Fruit fly (Drosophila melanogaster): ENCODE results near the gene hep.

hep gene

dm6 chrX:13087333-13087828 lies 2.9 kb downstream of the hep start (continued):
- TF ChIP-seq caup (GFP tag; optimal IDR thresholded peaks at IDR 0.05; ENCODE audit: severe bottlenecking) = peak; percentile 12
- peak; percentile 10 for TF ChIP-seq sd (tag; optimal IDR thresholded peaks at IDR 0.05)
- TF ChIP-seq chif (GFP tag; optimal IDR thresholded peaks at IDR 0.05) = no peak
- no peak for TF ChIP-seq Myb (GFP tag; optimal IDR thresholded peaks at IDR 0.05)
- 0 out of 2 replicates have a peak, but pooled peaks have one; percentile 31 for TF ChIP-seq rib (GFP tag; IDR thresholded peaks at IDR 0.05)
- peak; percentile 55 for TF ChIP-seq exex (tag; optimal IDR thresholded peaks at IDR 0.05)
- TF ChIP-seq CG15514 (GFP tag; optimal IDR thresholded peaks at IDR 0.05) = peak; percentile 29
- TF ChIP-seq Hand (GFP tag; optimal IDR thresholded peaks at IDR 0.05) = no peak
- no peak for TF ChIP-seq trem (tag; optimal IDR thresholded peaks at IDR 0.05)
- no peak for TF ChIP-seq ftz-f1 (GFP tag; optimal IDR thresholded peaks at IDR 0.05)
- TF ChIP-seq Med (GFP tag) = peak; percentile 76
- no peak for TF ChIP-seq zen2 (GFP tag; IDR thresholded peaks at IDR 0.05; ENCODE audit: partially characterized antibody)
- TF ChIP-seq gcm (GFP tag; optimal IDR thresholded peaks at IDR 0.05) = no peak
- TF ChIP-seq CG16779 (GFP tag; IDR thresholded peaks at IDR 0.05) = no peak
- no peak for TF ChIP-seq mld (GFP tag; IDR thresholded peaks at IDR 0.05; ENCODE audit: partially characterized antibody)
- no peak for TF ChIP-seq CG3995 (GFP tag; optimal IDR thresholded peaks at IDR 0.05)
- TF ChIP-seq dan (GFP tag; IDR thresholded peaks at IDR 0.05) = no peak
- no peak for TF ChIP-seq Opbp (GFP tag; IDR thresholded peaks at IDR 0.05; ENCODE audit: partially characterized antibody)
- no peak for TF ChIP-seq CG11247 (GFP tag; IDR thresholded peaks at IDR 0.05)
- 0 out of 3 replicates have a peak, but pooled peaks have one; percentile 20 for TF ChIP-seq Dbx (GFP tag; IDR thresholded peaks at IDR 0.05)
- TF ChIP-seq CG14860 (GFP tag; IDR thresholded peaks at IDR 0.05; ENCODE audit: partially characterized antibody) = no peak
- TF ChIP-seq Adf1 (GFP tag; IDR thresholded peaks at IDR 0.05) = peak; percentile 6; the same call in 1 of the 2 replicates
- peak; percentile 45 for TF ChIP-seq CG2120 (GFP tag; optimal IDR thresholded peaks at IDR 0.05)
- TF ChIP-seq Hey (tag; optimal IDR thresholded peaks at IDR 0.05) = no peak
- TF ChIP-seq Dll (GFP tag; IDR thresholded peaks at IDR 0.05; ENCODE audit: partially characterized antibody) = no peak
- TF ChIP-seq CG14014 (GFP tag; IDR thresholded peaks at IDR 0.05) = no peak
- TF ChIP-seq chinmo (GFP tag; IDR thresholded peaks at IDR 0.05; ENCODE audit: partially characterized antibody) = peak; percentile 81; the same call in 2 of the 4 replicates
- TF ChIP-seq CG6765 (GFP tag; optimal IDR thresholded peaks at IDR 0.05) = peak; percentile 33
- TF ChIP-seq unc-4 (GFP tag; IDR thresholded peaks at IDR 0.05; ENCODE audit: partially characterized antibody) = no peak
- TF ChIP-seq CG2129 (GFP tag; IDR thresholded peaks at IDR 0.05; ENCODE audit: partially characterized antibody) = no peak
- no peak for TF ChIP-seq CG6813 (GFP tag; optimal IDR thresholded peaks at IDR 0.05)
- peak; percentile 91 for TF ChIP-seq Elba2 (GFP tag; optimal IDR thresholded peaks at IDR 0.05)
- no peak for TF ChIP-seq CG7928 (GFP tag; optimal IDR thresholded peaks at IDR 0.05)
- TF ChIP-seq sim (GFP tag; IDR thresholded peaks at IDR 0.05) = no peak
- TF ChIP-seq sug (tag; optimal IDR thresholded peaks at IDR 0.05) = peak; percentile 13
- TF ChIP-seq pb (GFP tag; optimal IDR thresholded peaks at IDR 0.05) = no peak
- TF ChIP-seq CG3838 (GFP tag; optimal IDR thresholded peaks at IDR 0.05) = no peak
- TF ChIP-seq Taf1 (GFP tag; IDR thresholded peaks at IDR 0.05) = no peak
- peak; percentile 50 for TF ChIP-seq HmgZ (tag; optimal IDR thresholded peaks at IDR 0.05)
- peak; percentile 74 for TF ChIP-seq Nf-YC (tag; optimal IDR thresholded peaks at IDR 0.05)
- 0 out of 2 replicates have a peak, but pooled peaks have one; percentile 9 for TF ChIP-seq CG13287 (GFP tag; IDR thresholded peaks at IDR 0.05; ENCODE audit: partially characterized antibody)
- TF ChIP-seq CG15601 (tag; optimal IDR thresholded peaks at IDR 0.05) = no peak
- no peak for TF ChIP-seq CG12236 (GFP tag; optimal IDR thresholded peaks at IDR 0.05)
- no peak for TF ChIP-seq amos (GFP tag; IDR thresholded peaks at IDR 0.05; ENCODE audit: partially characterized antibody)
- no peak for TF ChIP-seq ara (GFP tag; IDR thresholded peaks at IDR 0.05)
- TF ChIP-seq D19A (tag; optimal IDR thresholded peaks at IDR 0.05) = no peak
- peak in 1 of 2 experiments; percentile 7 for TF ChIP-seq insv (GFP tag; optimal IDR thresholded peaks at IDR 0.05)
- TF ChIP-seq CoRest (tag; optimal IDR thresholded peaks at IDR 0.05) = no peak
- TF ChIP-seq Lhr (GFP tag; optimal IDR thresholded peaks at IDR 0.05) = no peak

Measured in whole organism, embryonic.